Fruit fly (Drosophila melanogaster): ENCODE data around the gene CG15547.

DNA sequence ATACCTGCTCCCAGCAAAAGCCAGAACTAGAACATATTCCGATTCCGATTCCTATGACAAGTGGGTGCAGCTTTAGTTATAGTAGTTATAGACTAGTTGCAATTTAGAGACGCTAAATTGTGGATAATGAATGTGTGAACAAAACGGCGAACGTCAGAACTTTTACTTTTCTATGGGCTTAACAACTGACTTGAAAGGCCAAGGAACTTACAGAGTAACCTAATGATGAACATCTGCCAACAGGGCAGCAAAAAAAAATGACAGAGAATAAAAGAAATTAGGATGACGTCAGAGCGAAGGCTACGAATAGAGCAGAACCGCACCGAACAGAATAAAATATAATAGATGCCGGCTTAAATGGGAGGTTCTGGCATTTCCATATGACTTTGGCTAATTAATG lies 51.2 kb downstream of the CG15547 start:
- TF ChIP-seq Dll (optimal IDR thresholded peaks at IDR 0.05) (no peak), CG8478 (optimal IDR thresholded peaks at IDR 0.05) (no peak), pan (optimal IDR thresholded peaks at IDR 0.05) (no peak), psq (optimal IDR thresholded peaks at IDR 0.05) (no peak), usp (GFP tag; optimal IDR thresholded peaks at IDR 0.05) (no peak), EcR (GFP tag; optimal IDR thresholded peaks at IDR 0.05) (no peak)

All from whole organism.